Worm (Caenorhabditis elegans) whole organism, L3 larva: Measurements from ENCODE around the gene drr-1.

Experiments
- ama-1 ChIP-seq: fragments of 150-350 bp; optimal IDR thresholded peaks from 2 replicates; lab custom pipeline; 2018
- ceh-82 ChIP-seq: fragments of 150-350 bp; optimal IDR thresholded peaks from 2 replicates; lab custom pipeline; 2014; ENCODE audit warnings: missing biosample characterization, missing genetic modification characterization
- fkh-2 ChIP-seq: fragments of 150-350 bp; optimal IDR thresholded peaks from 2 replicates; lab custom pipeline; 2014; ENCODE audit warnings: missing biosample characterization, missing genetic modification reagents, missing genetic modification characterization
- jun-1 ChIP-seq: fragments of 150-350 bp; optimal IDR thresholded peaks from 2 replicates; lab custom pipeline; 2014; ENCODE audit warnings: missing biosample characterization, missing genetic modification reagents, missing genetic modification characterization
- lin-15B ChIP-seq: fragments of 150-350 bp; optimal IDR thresholded peaks from 2 replicates; lab custom pipeline; 2014; ENCODE audit warnings: missing biosample characterization, missing genetic modification characterization
- mml-1 ChIP-seq: fragments of 150-350 bp; sonication (generic microtip); optimal IDR thresholded peaks from 3 replicates; lab custom pipeline; 2014; ENCODE audit warnings: missing biosample characterization, missing genetic modification characterization
- nfya-1 ChIP-seq: sonication (generic microtip); optimal IDR thresholded peaks from 2 replicates; lab custom pipeline; 2017; ENCODE audit warnings: missing genetic modification characterization, mild to moderate bottlenecking, missing compliant biosample characterization, antibody characterized with exemption, moderate library complexity; ENCODE audit not compliant: insufficient read depth
- nhr-11 ChIP-seq: fragments of 150-350 bp; optimal IDR thresholded peaks from 2 replicates; lab custom pipeline; 2014; ENCODE audit warnings: missing biosample characterization, missing genetic modification characterization
- nhr-25 ChIP-seq: sonication (generic microtip); optimal IDR thresholded peaks from 2 replicates; lab custom pipeline; 2017; ENCODE audit warnings: missing biosample characterization, missing genetic modification characterization
- pha-4 ChIP-seq: fragments of 150-350 bp; optimal IDR thresholded peaks from 2 replicates; lab custom pipeline; 2014; ENCODE audit warnings: missing biosample characterization, missing genetic modification reagents, missing genetic modification characterization
- skn-1 ChIP-seq: fragments of 150-350 bp; optimal IDR thresholded peaks from 2 replicates; lab custom pipeline; 2014; ENCODE audit warnings: missing biosample characterization, missing genetic modification characterization
- unc-62 ChIP-seq: fragments of 150-350 bp; sonication (generic microtip); optimal IDR thresholded peaks from 4 replicates; lab custom pipeline; 2014; ENCODE audit warnings: missing biosample characterization, missing genetic modification reagents, missing genetic modification characterization
- ztf-11 ChIP-seq: fragments of 150-350 bp; optimal IDR thresholded peaks from 2 replicates; lab custom pipeline; 2014; ENCODE audit warnings: missing biosample characterization, missing genetic modification characterization

- TF ChIP-seq unc-62 (GFP tag; lab: Kevin White, UChicago) = no peak
- TF ChIP-seq skn-1 (tag; lab: Kevin White, UChicago) = no peak
- no peak for TF ChIP-seq nhr-25 (tag; lab: Kevin White, UChicago)
- TF ChIP-seq nfya-1 (tag; lab: Kevin White, UChicago) = no peak
- TF ChIP-seq fkh-2 (tag; lab: Kevin White, UChicago) = no peak
- TF ChIP-seq ama-1 (lab: Kevin White, UChicago) = no peak
- TF ChIP-seq jun-1 (tag; lab: Kevin White, UChicago) = no peak
- no peak for TF ChIP-seq lin-15B (tag; lab: Kevin White, UChicago)
- TF ChIP-seq pha-4 = no peak
- TF ChIP-seq nhr-11 (tag; lab: Kevin White, UChicago) = no peak
- TF ChIP-seq ceh-82 = no peak
- no peak for TF ChIP-seq ztf-11 (tag; lab: Kevin White, UChicago)
- TF ChIP-seq mml-1 (tag; lab: Kevin White, UChicago) = no peak
These were observed 44.4 kb downstream of the drr-1 start for ce11 chrII:13451321-13451720.
